Fruit fly (Drosophila melanogaster) whole organism, embryonic: ENCODE results near the gene mRpS18B.

ENCODE experiments used
- Bteb2 ChIP-seq: fragments of 200-800 bp; sonication (Bioruptor generic); optimal IDR thresholded peaks from 2 replicates; lab custom pipeline; 2016; ENCODE audit warnings: missing biosample characterization, missing genetic modification characterization
- CG10147 ChIP-seq: fragments of 200-800 bp; sonication (Bioruptor generic); optimal IDR thresholded peaks from 2 replicates; lab custom pipeline; 2019; ENCODE audit warnings: missing biosample characterization, mild to moderate bottlenecking, missing genetic modification characterization, moderate library complexity
- CG12299 ChIP-seq: fragments of 200-800 bp; sonication (Bioruptor generic); optimal IDR thresholded peaks from 2 replicates; lab custom pipeline; 2018; ENCODE audit warnings: missing biosample characterization, mild to moderate bottlenecking, missing genetic modification characterization
- CG13296 ChIP-seq: fragments of 200-800 bp; sonication (Bioruptor generic); optimal IDR thresholded peaks from 3 replicates; lab custom pipeline; 2018; ENCODE audit warnings: missing biosample characterization, mild to moderate bottlenecking, missing genetic modification characterization
- CG17328 ChIP-seq: fragments of 200-800 bp; sonication (Bioruptor generic); IDR thresholded peaks from 2 replicates; pipeline ENCODE4 v1.3.6; 2022; ENCODE audit warnings: missing biosample characterization, missing genetic modification characterization
- CG17612 ChIP-seq: fragments of 200-800 bp; sonication (Bioruptor generic); IDR thresholded peaks from 2 replicates; pipeline ENCODE4 v1.3.6; 2022; ENCODE audit warnings: missing biosample characterization, missing genetic modification characterization
- CG17912 ChIP-seq: fragments of 200-800 bp; sonication (Bioruptor generic); optimal IDR thresholded peaks from 2 replicates; lab custom pipeline; 2018; ENCODE audit warnings: missing biosample characterization, mild to moderate bottlenecking, missing genetic modification characterization
- CG18011 ChIP-seq: fragments of 200-800 bp; sonication (Bioruptor generic); optimal IDR thresholded peaks from 2 replicates; lab custom pipeline; 2017; ENCODE audit warnings: missing biosample characterization, missing genetic modification characterization, mild to moderate bottlenecking, moderate library complexity, missing genotype
- CG1832 ChIP-seq: fragments of 200-800 bp; sonication (Bioruptor generic); optimal IDR thresholded peaks from 2 replicates; lab custom pipeline; 2017; ENCODE audit warnings: missing biosample characterization, mild to moderate bottlenecking, missing genetic modification characterization, inconsistent platforms
- CG18476 ChIP-seq: fragments of 200-800 bp; sonication (Bioruptor generic); optimal IDR thresholded peaks from 2 replicates; lab custom pipeline; 2016; ENCODE audit warnings: missing biosample characterization, mild to moderate bottlenecking, missing genetic modification characterization
- CG18599 ChIP-seq: fragments of 200-800 bp; sonication (Bioruptor generic); optimal IDR thresholded peaks from 3 replicates; lab custom pipeline; 2017; ENCODE audit warnings: missing biosample characterization, missing genetic modification characterization, mild to moderate bottlenecking, moderate library complexity, missing genetic modification reagents
- CG2712 ChIP-seq: fragments of 200-800 bp; optimal IDR thresholded peaks from 3 replicates; lab custom pipeline; 2019; ENCODE audit warnings: missing biosample characterization, mild to moderate bottlenecking, missing genetic modification characterization, moderate library complexity
- CG31224 ChIP-seq: fragments of 200-800 bp; sonication (Bioruptor generic); IDR thresholded peaks from 2 replicates; pipeline ENCODE4 v1.3.6; 2022; ENCODE audit warnings: missing biosample characterization, missing genetic modification characterization
- CG3163 ChIP-seq: fragments of 200-800 bp; sonication (Bioruptor generic); optimal IDR thresholded peaks from 3 replicates; lab custom pipeline; 2016; ENCODE audit warnings: missing biosample characterization, missing genetic modification characterization
- CG34224 ChIP-seq: fragments of 200-800 bp; sonication (Bioruptor generic); IDR thresholded peaks from 3 replicates; pipeline ENCODE4 v1.3.6; 2022; ENCODE audit warnings: missing biosample characterization, missing genetic modification characterization; ENCODE audit not compliant: partially characterized antibody
- CG3838 ChIP-seq: fragments of 200-800 bp; sonication (Bioruptor generic); optimal IDR thresholded peaks from 3 replicates; lab custom pipeline; 2016; ENCODE audit warnings: missing biosample characterization, missing genetic modification characterization
- CG5245 ChIP-seq: fragments of 200-800 bp; sonication (Bioruptor generic); optimal IDR thresholded peaks from 3 replicates; lab custom pipeline; 2016; ENCODE audit warnings: missing biosample characterization, missing genetic modification characterization
- CG7271 ChIP-seq: fragments of 200-800 bp; sonication (Bioruptor generic); optimal IDR thresholded peaks from 2 replicates; lab custom pipeline; 2018; ENCODE audit warnings: missing biosample characterization, mild to moderate bottlenecking, missing genetic modification characterization, moderate library complexity
- CG7928 ChIP-seq: fragments of 200-800 bp; sonication (Bioruptor generic); optimal IDR thresholded peaks from 2 replicates; lab custom pipeline; 2017; ENCODE audit warnings: missing biosample characterization, mild to moderate bottlenecking, missing genetic modification characterization
- Camta ChIP-seq: fragments of 200-800 bp; sonication (Bioruptor generic); optimal IDR thresholded peaks from 2 replicates; lab custom pipeline; 2016; ENCODE audit warnings: missing biosample characterization, missing genetic modification characterization
- Chrac-16 ChIP-seq: fragments of 200-800 bp; sonication (Bioruptor generic); optimal IDR thresholded peaks from 3 replicates; lab custom pipeline; 2016; ENCODE audit warnings: missing biosample characterization, missing genetic modification characterization
- Dad ChIP-seq: fragments of 200-800 bp; sonication (Bioruptor generic); optimal IDR thresholded peaks from 3 replicates; lab custom pipeline; 2016; ENCODE audit warnings: missing biosample characterization, missing genetic modification characterization
- Fer3 ChIP-seq: fragments of 200-800 bp; sonication (Bioruptor generic); optimal IDR thresholded peaks from 2 replicates; lab custom pipeline; 2018; ENCODE audit warnings: missing biosample characterization, mild to moderate bottlenecking, missing genetic modification characterization, moderate library complexity
- HHEX ChIP-seq: fragments of 200-800 bp; sonication (Bioruptor generic); optimal IDR thresholded peaks from 3 replicates; lab custom pipeline; 2017; ENCODE audit warnings: missing biosample characterization, mild to moderate bottlenecking, missing genetic modification characterization, missing genetic modification reagents
- HLH3B ChIP-seq: fragments of 200-800 bp; sonication (Bioruptor generic); IDR thresholded peaks from 2 replicates; pipeline ENCODE4 v1.3.6; 2022; ENCODE audit warnings: missing biosample characterization, missing genetic modification characterization
- Hmr ChIP-seq: fragments of 200-800 bp; sonication (Bioruptor generic); optimal IDR thresholded peaks from 3 replicates; lab custom pipeline; 2017; ENCODE audit warnings: mild to moderate bottlenecking, missing biosample characterization, missing genetic modification reagents, missing genetic modification characterization
- Kr ChIP-seq: fragments of 200-800 bp; sonication (Bioruptor generic); optimal IDR thresholded peaks from 2 replicates; lab custom pipeline; 2017; ENCODE audit warnings: missing biosample characterization, mild to moderate bottlenecking, missing genetic modification characterization
- NC2β ChIP-seq: fragments of 200-800 bp; sonication (Bioruptor generic); optimal IDR thresholded peaks from 2 replicates; lab custom pipeline; 2016; ENCODE audit warnings: missing biosample characterization, missing genetic modification characterization
- PHDP ChIP-seq: fragments of 200-800 bp; sonication (Bioruptor generic); optimal IDR thresholded peaks from 3 replicates; lab custom pipeline; 2018; ENCODE audit warnings: missing biosample characterization, mild to moderate bottlenecking, missing genetic modification characterization, moderate library complexity
- Pdp1 ChIP-seq, 2 experiments: fragments of 200-800 bp; sonication (Bioruptor generic); optimal IDR thresholded peaks; 3 replicates each; lab custom pipeline; 2016; ENCODE audit warnings: missing biosample characterization in 2 of 2, missing genetic modification characterization in 2 of 2, mild to moderate bottlenecking in 1 of 2, moderate library complexity in 1 of 2
- Ptx1 ChIP-seq: fragments of 200-800 bp; sonication (Bioruptor generic); IDR thresholded peaks from 2 replicates; pipeline ENCODE4 v1.3.6; 2022; ENCODE audit warnings: missing biosample characterization, missing genetic modification characterization
- Vsx1 ChIP-seq: fragments of 200-800 bp; sonication (Bioruptor generic); optimal IDR thresholded peaks from 2 replicates; lab custom pipeline; 2017; ENCODE audit warnings: missing biosample characterization, mild to moderate bottlenecking, missing genetic modification characterization, missing genetic modification reagents
- YL-1 ChIP-seq: fragments of 200-800 bp; sonication (Bioruptor generic); optimal IDR thresholded peaks from 3 replicates; lab custom pipeline; 2017; ENCODE audit warnings: missing biosample characterization, mild to moderate bottlenecking, missing genetic modification characterization
- bab2 ChIP-seq: fragments of 200-800 bp; sonication (Bioruptor generic); optimal IDR thresholded peaks from 2 replicates; lab custom pipeline; 2016; ENCODE audit warnings: missing biosample characterization, missing genetic modification characterization
- chm ChIP-seq: fragments of 200-800 bp; sonication (Bioruptor generic); IDR thresholded peaks from 2 replicates; pipeline ENCODE4 v1.3.6; 2022; ENCODE audit warnings: missing biosample characterization, missing genetic modification characterization
- dimm ChIP-seq: fragments of 200-800 bp; sonication (Bioruptor generic); IDR thresholded peaks from 2 replicates; pipeline ENCODE4 v1.3.6; 2022; ENCODE audit warnings: missing biosample characterization, missing genetic modification characterization
- dysf ChIP-seq: fragments of 200-800 bp; sonication (Bioruptor generic); IDR thresholded peaks from 3 replicates; pipeline ENCODE4 v1.3.6; 2022; ENCODE audit warnings: missing biosample characterization, missing genetic modification characterization
- exex ChIP-seq: fragments of 200-800 bp; sonication (Bioruptor generic); optimal IDR thresholded peaks from 4 replicates; lab custom pipeline; 2018; ENCODE audit warnings: missing biosample characterization, mild to moderate bottlenecking, missing genetic modification characterization, moderate library complexity
- fu2 ChIP-seq: fragments of 200-800 bp; sonication (Bioruptor generic); optimal IDR thresholded peaks from 2 replicates; lab custom pipeline; 2016; ENCODE audit warnings: missing biosample characterization, missing genetic modification characterization
- kni ChIP-seq: fragments of 200-800 bp; sonication (Bioruptor generic); optimal IDR thresholded peaks from 3 replicates; lab custom pipeline; 2017; ENCODE audit warnings: mild to moderate bottlenecking, missing biosample characterization, missing genetic modification reagents, missing genetic modification characterization
- lab ChIP-seq: fragments of 200-800 bp; sonication (Bioruptor generic); optimal IDR thresholded peaks from 3 replicates; lab custom pipeline; 2017; ENCODE audit warnings: missing biosample characterization, missing genetic modification characterization, mild to moderate bottlenecking, moderate library complexity, missing genetic modification reagents
- oc ChIP-seq: fragments of 200-800 bp; sonication (Bioruptor generic); optimal IDR thresholded peaks from 2 replicates; lab custom pipeline; 2018; ENCODE audit warnings: missing biosample characterization, mild to moderate bottlenecking, missing genetic modification characterization, moderate library complexity
- prd ChIP-seq, 3 experiments: fragments of >200 bp in 2 of 3; fragments of 200-800 bp in 1 of 3; sonication (Bioruptor generic) in 1 of 3; optimal IDR thresholded peaks in 2 of 3; IDR thresholded peaks in 1 of 3; 2 replicates in 2 of 3; 3 replicates in 1 of 3; pipeline versions ENCODE4 v1.3.6 to Lab custom; 2017 to 2022; ENCODE audit warnings: missing biosample characterization in 1 of 3, missing genetic modification characterization in 1 of 3
- psq ChIP-seq: fragments of 200-800 bp; sonication (Bioruptor generic); optimal IDR thresholded peaks from 2 replicates; lab custom pipeline; 2017; ENCODE audit warnings: missing biosample characterization, missing genetic modification characterization
- stc ChIP-seq: fragments of 200-800 bp; sonication (Bioruptor generic); IDR thresholded peaks from 2 replicates; pipeline ENCODE4 v1.3.6; 2022; ENCODE audit warnings: missing biosample characterization, missing genetic modification characterization
- sug ChIP-seq: fragments of 200-800 bp; optimal IDR thresholded peaks from 2 replicates; lab custom pipeline; 2019; ENCODE audit warnings: missing biosample characterization, mild to moderate bottlenecking, missing genetic modification characterization, moderate library complexity
- unpg ChIP-seq: fragments of 200-800 bp; sonication (Bioruptor generic); optimal IDR thresholded peaks from 3 replicates; lab custom pipeline; 2018; ENCODE audit warnings: missing biosample characterization, mild to moderate bottlenecking, missing genetic modification characterization, moderate library complexity
- usp ChIP-seq: fragments of >200 bp; optimal IDR thresholded peaks from 2 replicates; lab custom pipeline; 2017; ENCODE audit warnings: missing biosample characterization, missing genetic modification characterization

The mRpS18B gene

DNA sequence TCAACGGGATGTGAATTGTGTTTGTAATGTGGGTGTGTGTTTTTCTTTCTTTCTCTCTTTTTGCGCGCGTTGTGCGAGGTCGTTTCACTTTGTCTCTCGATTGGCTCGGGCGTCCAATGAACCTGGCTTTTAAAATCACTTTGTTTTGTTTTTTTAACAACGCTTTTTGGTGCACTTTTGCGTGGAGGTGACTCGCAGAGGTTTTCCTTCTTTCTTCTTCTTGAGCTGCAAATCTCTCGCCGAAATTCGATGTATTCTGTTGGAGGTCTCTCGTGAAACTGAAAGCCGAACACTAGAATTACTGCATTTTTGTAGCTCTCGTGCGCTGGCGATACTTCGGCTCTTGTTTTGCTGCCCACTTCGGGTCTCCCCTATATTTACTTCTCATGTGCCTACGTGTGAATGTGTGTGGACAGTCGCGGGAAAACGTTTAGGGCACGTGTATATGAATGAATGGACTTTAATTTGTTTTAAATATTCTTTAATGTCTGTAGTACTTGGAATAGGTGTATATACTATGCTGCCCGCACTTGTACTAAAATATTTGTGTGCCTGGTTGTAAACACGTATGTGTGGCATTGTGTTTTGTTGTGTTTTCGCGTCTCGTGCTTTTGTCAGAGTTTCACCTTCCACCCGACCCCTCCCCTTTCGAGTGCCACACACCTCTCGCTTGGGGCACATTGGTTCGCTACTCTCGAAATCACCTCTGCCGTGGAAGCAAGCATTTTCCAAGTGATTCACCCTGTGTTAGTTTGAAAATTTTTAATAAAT is 12.1 kb downstream of the mRpS18B start, which contains the start of gene fok (continued):
- TF ChIP-seq CG34224 (GFP tag; lab: Robert Waterston, UW) = no peak
- TF ChIP-seq exex (tag; lab: Kevin White, UChicago) = peak; percentile 93
- peak; percentile 30 for TF ChIP-seq Kr (GFP tag; lab: Kevin White, UChicago)
- peak; percentile 96 for TF ChIP-seq unpg (GFP tag; lab: Kevin White, UChicago)
- TF ChIP-seq CG1832 (GFP tag; lab: Kevin White, UChicago) = no peak
- peak; percentile 96 for TF ChIP-seq CG18476 (GFP tag; lab: Kevin White, UChicago)
- peak; percentile 94 for TF ChIP-seq CG10147 (GFP tag; lab: Kevin White, UChicago)
- TF ChIP-seq Bteb2 (GFP tag; lab: Kevin White, UChicago) = peak; percentile 95
- peak; percentile 98 for TF ChIP-seq CG13296 (GFP tag; lab: Kevin White, UChicago)
- peak; percentile 92 for TF ChIP-seq fu2 (GFP tag; lab: Kevin White, UChicago)
- peak; percentile 98 for TF ChIP-seq Hmr
- TF ChIP-seq PHDP = peak; percentile 97
- TF ChIP-seq usp (GFP tag; lab: Kevin White, UChicago) = no peak
- TF ChIP-seq Ptx1 (GFP tag; lab: Robert Waterston, UW) = peak; percentile 97
- TF ChIP-seq CG17328 (GFP tag; lab: Robert Waterston, UW) = peak; percentile 90
- peak; percentile 97 for TF ChIP-seq HHEX (GFP tag; lab: Kevin White, UChicago)
- TF ChIP-seq NC2β = peak; percentile 95
- peak; percentile 99 for TF ChIP-seq kni
- peak; percentile 93 for TF ChIP-seq Camta (GFP tag; lab: Kevin White, UChicago)
- TF ChIP-seq psq (GFP tag; lab: Kevin White, UChicago) = peak; percentile 90
- TF ChIP-seq CG3838 (GFP tag; lab: Kevin White, UChicago) = peak; percentile 90
- TF ChIP-seq CG12299 = peak; percentile 96
- TF ChIP-seq CG3163 (GFP tag; lab: Kevin White, UChicago) = peak; percentile 80
- TF ChIP-seq lab (GFP tag; lab: Kevin White, UChicago) = peak; percentile 99
- TF ChIP-seq Chrac-16 (GFP tag; lab: Kevin White, UChicago) = peak; percentile 94
- peak; percentile 84 for TF ChIP-seq CG31224 (GFP tag; lab: Robert Waterston, UW)
- TF ChIP-seq CG2712 (tag; lab: Kevin White, UChicago) = peak; percentile 97
- TF ChIP-seq CG17912 (GFP tag; lab: Kevin White, UChicago) = peak; percentile 79
- peak; percentile 98 for TF ChIP-seq sug (tag; lab: Kevin White, UChicago)
- TF ChIP-seq dysf (GFP tag; lab: Robert Waterston, UW) = peak; percentile 98
- TF ChIP-seq HLH3B = peak; percentile 93
- peak; percentile 99 for TF ChIP-seq CG18599
- peak; percentile 92 for TF ChIP-seq Vsx1
- TF ChIP-seq prd (optimal IDR thresholded peaks at IDR 0.05; lab: Kevin White, UChicago) = no peak
- TF ChIP-seq prd (GFP tag; IDR thresholded peaks at IDR 0.05; lab: Robert Waterston, UW) = peak; percentile 95
- peak; percentile 94 for TF ChIP-seq bab2 (GFP tag; lab: Kevin White, UChicago)
- peak; percentile 96 for TF ChIP-seq Fer3 (tag; lab: Kevin White, UChicago)
- TF ChIP-seq CG17612 = peak; percentile 87
- TF ChIP-seq stc (GFP tag; lab: Robert Waterston, UW) = peak; percentile 89
- peak; percentile 92 for TF ChIP-seq YL-1
- peak; percentile 93 for TF ChIP-seq Dad
- TF ChIP-seq dimm (GFP tag; lab: Robert Waterston, UW) = peak; percentile 85
- peak; percentile 94 for TF ChIP-seq oc (tag; lab: Kevin White, UChicago)
- TF ChIP-seq CG5245 (GFP tag; lab: Kevin White, UChicago) = peak; percentile 90
- TF ChIP-seq CG18011 (GFP tag; lab: Kevin White, UChicago) = peak; percentile 86
- TF ChIP-seq CG7928 (GFP tag; lab: Kevin White, UChicago) = peak; percentile 79
- peak; percentile 90 for TF ChIP-seq CG7271 (tag; lab: Kevin White, UChicago)
- TF ChIP-seq chm = peak; percentile 90
- TF ChIP-seq Pdp1 (GFP tag; optimal IDR thresholded peaks at IDR 0.05; lab: Kevin White, UChicago) = peak; percentile 94
